Fruit fly (Drosophila melanogaster): Measurements from ENCODE around the gene Ptp99A.

Gene Ptp99A

dm6 chr3R:29478952-29479538, 101.6 kb downstream of the Ptp99A start (continued):
- peak; percentile 18 for TF ChIP-seq CG16779 (tag; optimal IDR thresholded peaks at IDR 0.05)
- peak; percentile 76 for TF ChIP-seq Met (GFP tag; optimal IDR thresholded peaks at IDR 0.05)
- peak; percentile 39 for TF ChIP-seq CG6792 (GFP tag; optimal IDR thresholded peaks at IDR 0.05)
- TF ChIP-seq CG6854 (GFP tag; optimal IDR thresholded peaks at IDR 0.05) = peak; percentile 58
- TF ChIP-seq acj6 (GFP tag; optimal IDR thresholded peaks at IDR 0.05) = peak; percentile 14
- no peak for TF ChIP-seq dac (GFP tag; optimal IDR thresholded peaks at IDR 0.05)
- TF ChIP-seq Sox15 (GFP tag; optimal IDR thresholded peaks at IDR 0.05) = peak; percentile 44
- TF ChIP-seq svp (GFP tag) = peak; percentile 99
- TF ChIP-seq topi (GFP tag; optimal IDR thresholded peaks at IDR 0.05) = peak; percentile 80
- TF ChIP-seq Ets96B (tag; optimal IDR thresholded peaks at IDR 0.05) = peak; percentile 38
- TF ChIP-seq Hr39 (GFP tag; optimal IDR thresholded peaks at IDR 0.05) = peak; percentile 67
- TF ChIP-seq esn (GFP tag; optimal IDR thresholded peaks at IDR 0.05) = peak; percentile 75
- no peak for TF ChIP-seq salr (GFP tag; optimal IDR thresholded peaks at IDR 0.05)
- TF ChIP-seq Smox (GFP tag; optimal IDR thresholded peaks at IDR 0.05) = peak; percentile 43
- peak; percentile 33 for TF ChIP-seq CG10631 (GFP tag; optimal IDR thresholded peaks at IDR 0.05)
- no peak for TF ChIP-seq Hr38 (GFP tag; optimal IDR thresholded peaks at IDR 0.05)
- TF ChIP-seq Eip93F (GFP tag; optimal IDR thresholded peaks at IDR 0.05) = no peak
- TF ChIP-seq eg (GFP tag; IDR thresholded peaks at IDR 0.05) = peak; percentile 54
- no peak for TF ChIP-seq CG3919 (GFP tag; optimal IDR thresholded peaks at IDR 0.05)
- peak; percentile 8 for TF ChIP-seq CG7368 (GFP tag; optimal IDR thresholded peaks at IDR 0.05)
- peak; percentile 63 for TF ChIP-seq CG34406 (GFP tag; optimal IDR thresholded peaks at IDR 0.05)
- peak; percentile 59 for TF ChIP-seq CG15336 (GFP tag; IDR thresholded peaks at IDR 0.05)
- peak; percentile 26 for TF ChIP-seq CG32006 (GFP tag; optimal IDR thresholded peaks at IDR 0.05)
- peak; percentile 2 for TF ChIP-seq spab (GFP tag; optimal IDR thresholded peaks at IDR 0.05)
- peak; percentile 36 for TF ChIP-seq Ets21C (GFP tag; optimal IDR thresholded peaks at IDR 0.05)
- TF ChIP-seq lz (GFP tag; optimal IDR thresholded peaks at IDR 0.05) = peak; percentile 74
- peak; percentile 52 for TF ChIP-seq Blimp-1 (GFP tag; optimal IDR thresholded peaks at IDR 0.05)
- no peak for TF ChIP-seq fd85E (GFP tag; optimal IDR thresholded peaks at IDR 0.05)
- TF ChIP-seq Sox14 (GFP tag; optimal IDR thresholded peaks at IDR 0.05) = peak; percentile 51
- no peak for TF ChIP-seq CG11762 (GFP tag; optimal IDR thresholded peaks at IDR 0.05; ENCODE audit: insufficient read depth)
- peak; percentile 8 for TF ChIP-seq CG1621 (tag; optimal IDR thresholded peaks at IDR 0.05)
- peak; percentile 66 for TF ChIP-seq Sox102F (GFP tag; optimal IDR thresholded peaks at IDR 0.05)
- peak; percentile 62 for TF ChIP-seq CG8119 (GFP tag; IDR thresholded peaks at IDR 0.05)
- peak; percentile 47 for TF ChIP-seq achi (GFP tag; optimal IDR thresholded peaks at IDR 0.05)
- TF ChIP-seq Gug (GFP tag; IDR thresholded peaks at IDR 0.05) = peak; percentile 20; the same call in 1 of the 2 replicates

- TF ChIP-seq CG8632 (GFP tag; optimal IDR thresholded peaks at IDR 0.05) (no peak), Eip75B (GFP tag; optimal IDR thresholded peaks at IDR 0.05) (no peak), fkh (GFP tag; optimal IDR thresholded peaks at IDR 0.05) (peak; percentile 84)
Measured at dm6 chr3R:29479922-29480321, 102.5 kb downstream of the Ptp99A start.

- peak; percentile 37 for TF ChIP-seq esn (GFP tag; optimal IDR thresholded peaks at IDR 0.05)
- TF ChIP-seq CG31627 (GFP tag; optimal IDR thresholded peaks at IDR 0.05) = peak; percentile 40
- peak; percentile 64; the same call in 2 of the 3 replicates for TF ChIP-seq CG6163 (GFP tag; IDR thresholded peaks at IDR 0.05)
- no peak for TF ChIP-seq CG8319 (GFP tag; optimal IDR thresholded peaks at IDR 0.05)
- TF ChIP-seq fd85E (GFP tag; optimal IDR thresholded peaks at IDR 0.05) = no peak
- TF ChIP-seq dac (GFP tag; optimal IDR thresholded peaks at IDR 0.05) = no peak
- peak; percentile 33 for TF ChIP-seq CG6792 (GFP tag; optimal IDR thresholded peaks at IDR 0.05)
- TF ChIP-seq Hr39 (GFP tag; optimal IDR thresholded peaks at IDR 0.05) = peak; percentile 40
- TF ChIP-seq eg (GFP tag; IDR thresholded peaks at IDR 0.05) = no peak
- TF ChIP-seq salr (GFP tag; optimal IDR thresholded peaks at IDR 0.05) = no peak
- TF ChIP-seq lz (GFP tag; optimal IDR thresholded peaks at IDR 0.05) = peak; percentile 54
- peak; percentile 41 for TF ChIP-seq Ets96B (tag; optimal IDR thresholded peaks at IDR 0.05)
- peak; percentile 31 for TF ChIP-seq Sox15 (GFP tag; optimal IDR thresholded peaks at IDR 0.05)
- no peak for TF ChIP-seq Gug (GFP tag; IDR thresholded peaks at IDR 0.05)
- 0 out of 2 replicates have a peak, but pooled peaks have one; percentile 18 for TF ChIP-seq CG15336 (GFP tag; IDR thresholded peaks at IDR 0.05)
- TF ChIP-seq CG34406 (GFP tag; optimal IDR thresholded peaks at IDR 0.05) = no peak
- peak; percentile 31 for TF ChIP-seq cyc (GFP tag; optimal IDR thresholded peaks at IDR 0.05)
- peak; percentile 51 for TF ChIP-seq dsx (GFP tag; optimal IDR thresholded peaks at IDR 0.05; ENCODE audit: poor library complexity, severe bottlenecking)
- TF ChIP-seq pdm3 (GFP tag; optimal IDR thresholded peaks at IDR 0.05) = no peak
- no peak for TF ChIP-seq CG9139 (GFP tag; optimal IDR thresholded peaks at IDR 0.05)
- TF ChIP-seq CG3032 (tag; optimal IDR thresholded peaks at IDR 0.05) = peak; percentile 68
Measured at dm6 chr3R:29489209-29489608, 111.8 kb downstream of the Ptp99A start, which contains the start of the genes CG2321 and CG2006. Gene CG2321, minus strand, starts transcription at chr3R:29489265. Gene CG2006, plus strand, starts transcription at chr3R:29489468.
